Worm (Caenorhabditis elegans) whole organism, L2 larva: Measurements from ENCODE around the gene Y69A2AR.18.

Experiments
- C34F6.9 ChIP-seq: fragments of 150-350 bp; optimal IDR thresholded peaks from 2 replicates; lab custom pipeline; 2014; ENCODE audit warnings: missing biosample characterization, missing genetic modification characterization
- F13H6.1 ChIP-seq: sonication (generic microtip); optimal IDR thresholded peaks from 2 replicates; lab custom pipeline; 2016; ENCODE audit warnings: missing genetic modification characterization, missing compliant biosample characterization
- Y55F3AM.14 ChIP-seq: fragments of 200-800 bp; sonication (Bioruptor generic); optimal IDR thresholded peaks from 2 replicates; lab custom pipeline; 2018; ENCODE audit warnings: mild to moderate bottlenecking, missing genetic modification characterization, missing compliant biosample characterization
- ZK546.5 ChIP-seq: sonication (generic microtip); optimal IDR thresholded peaks from 2 replicates; lab custom pipeline; 2017; ENCODE audit warnings: missing biosample characterization, missing genetic modification characterization
- alr-1 ChIP-seq: fragments of 150-350 bp; optimal IDR thresholded peaks from 2 replicates; lab custom pipeline; 2014; ENCODE audit warnings: missing biosample characterization, missing genetic modification characterization
- aly-2 ChIP-seq: fragments of 150-350 bp; optimal IDR thresholded peaks from 2 replicates; lab custom pipeline; 2014; ENCODE audit warnings: missing biosample characterization, missing genetic modification characterization
- ama-1 ChIP-seq: fragments of 150-350 bp; optimal IDR thresholded peaks from 2 replicates; lab custom pipeline; 2018; ENCODE audit warnings: inconsistent platforms
- blmp-1 ChIP-seq: sonication (generic microtip); optimal IDR thresholded peaks from 2 replicates; lab custom pipeline; 2017; ENCODE audit warnings: missing genetic modification characterization, mild to moderate bottlenecking, missing compliant biosample characterization, antibody characterized with exemption, moderate library complexity; ENCODE audit not compliant: insufficient read depth
- ceh-16 ChIP-seq: fragments of 150-350 bp; optimal IDR thresholded peaks from 2 replicates; lab custom pipeline; 2014; ENCODE audit warnings: missing biosample characterization, missing genetic modification characterization
- crh-2 ChIP-seq: sonication (generic microtip); optimal IDR thresholded peaks from 2 replicates; lab custom pipeline; 2017; ENCODE audit warnings: missing biosample characterization, missing genetic modification characterization
- dmd-4 ChIP-seq: sonication (generic microtip); optimal IDR thresholded peaks from 2 replicates; lab custom pipeline; 2017; ENCODE audit warnings: missing biosample characterization, missing genetic modification characterization
- elt-1 ChIP-seq: fragments of 150-350 bp; optimal IDR thresholded peaks from 2 replicates; lab custom pipeline; 2014; ENCODE audit warnings: missing biosample characterization, missing genetic modification characterization
- elt-3 ChIP-seq: sonication (generic microtip); optimal IDR thresholded peaks from 2 replicates; lab custom pipeline; 2017; ENCODE audit warnings: missing biosample characterization, missing genetic modification characterization
- fos-1 ChIP-seq: fragments of 150-350 bp; optimal IDR thresholded peaks from 2 replicates; lab custom pipeline; 2014; ENCODE audit warnings: missing biosample characterization, missing genetic modification characterization
- gmeb-1 ChIP-seq: fragments of 150-350 bp; optimal IDR thresholded peaks from 2 replicates; lab custom pipeline; 2014; ENCODE audit warnings: missing biosample characterization, missing genetic modification characterization
- lin-11 ChIP-seq: fragments of 150-350 bp; sonication (generic microtip); optimal IDR thresholded peaks from 2 replicates; lab custom pipeline; 2014; ENCODE audit warnings: missing biosample characterization, missing genetic modification characterization, inconsistent platforms, mixed read lengths
- lin-13 ChIP-seq: fragments of 150-350 bp; optimal IDR thresholded peaks from 2 replicates; lab custom pipeline; 2014; ENCODE audit warnings: missing biosample characterization, missing genetic modification reagents, missing genetic modification characterization
- lin-39 ChIP-seq: fragments of 150-350 bp; optimal IDR thresholded peaks from 2 replicates; lab custom pipeline; 2014; ENCODE audit warnings: missing biosample characterization, missing genetic modification reagents, missing genetic modification characterization
- lsy-2 ChIP-seq, 2 experiments: fragments of 150-350 bp in 1 of 2; sonication (generic microtip) in 1 of 2; optimal IDR thresholded peaks; 2 replicates each; lab custom pipeline; 2014 to 2017; ENCODE audit warnings: missing biosample characterization in 2 of 2, missing genetic modification characterization in 2 of 2
- mab-5 ChIP-seq: fragments of 150-350 bp; optimal IDR thresholded peaks from 2 replicates; lab custom pipeline; 2014; ENCODE audit warnings: missing biosample characterization, missing genetic modification characterization
- mbf-1 ChIP-seq: sonication (generic microtip); optimal IDR thresholded peaks from 2 replicates; lab custom pipeline; 2017; ENCODE audit warnings: missing biosample characterization, missing genetic modification characterization
- nhr-10 ChIP-seq: sonication (generic microtip); optimal IDR thresholded peaks from 2 replicates; lab custom pipeline; 2017; ENCODE audit warnings: missing biosample characterization, missing genetic modification characterization
- nhr-11 ChIP-seq: fragments of 150-350 bp; optimal IDR thresholded peaks from 2 replicates; lab custom pipeline; 2014; ENCODE audit warnings: missing biosample characterization, missing genetic modification characterization
- nhr-12 ChIP-seq: fragments of 150-350 bp; optimal IDR thresholded peaks from 2 replicates; lab custom pipeline; 2014; ENCODE audit warnings: missing biosample characterization, missing genetic modification characterization
- nhr-129 ChIP-seq: fragments of 150-350 bp; optimal IDR thresholded peaks from 2 replicates; lab custom pipeline; 2014; ENCODE audit warnings: missing biosample characterization, missing genetic modification characterization
- nhr-23 ChIP-seq: fragments of 150-350 bp; optimal IDR thresholded peaks from 2 replicates; lab custom pipeline; 2014; ENCODE audit warnings: missing biosample characterization, missing genetic modification reagents, missing genetic modification characterization
- nhr-6 ChIP-seq: fragments of 150-350 bp; optimal IDR thresholded peaks from 2 replicates; lab custom pipeline; 2014; ENCODE audit warnings: missing biosample characterization, missing genetic modification characterization
- nhr-77 ChIP-seq: fragments of 150-350 bp; optimal IDR thresholded peaks from 2 replicates; lab custom pipeline; 2014; ENCODE audit warnings: missing biosample characterization, missing genetic modification characterization
- peb-1 ChIP-seq: fragments of 150-350 bp; optimal IDR thresholded peaks from 2 replicates; lab custom pipeline; 2014; ENCODE audit warnings: missing biosample characterization, missing genetic modification characterization
- skn-1 ChIP-seq: sonication (generic microtip); optimal IDR thresholded peaks from 2 replicates; lab custom pipeline; 2017; ENCODE audit warnings: missing biosample characterization, missing genetic modification characterization
- sma-3 ChIP-seq: sonication (generic microtip); optimal IDR thresholded peaks from 2 replicates; lab custom pipeline; 2016; ENCODE audit warnings: missing genetic modification reagents, missing genetic modification characterization, missing compliant biosample characterization
- sma-9 ChIP-seq, 2 experiments: fragments of 150-350 bp in 1 of 2; sonication (generic microtip) in 1 of 2; optimal IDR thresholded peaks; 2 replicates each; lab custom pipeline; 2014 to 2016; ENCODE audit warnings: missing genetic modification characterization in 2 of 2, mild to moderate bottlenecking in 1 of 2, missing biosample characterization in 1 of 2, missing compliant biosample characterization in 1 of 2, missing genetic modification reagents in 1 of 2, moderate library complexity in 1 of 2
- snpc-4 ChIP-seq: fragments of 150-350 bp; optimal IDR thresholded peaks from 2 replicates; lab custom pipeline; 2014; ENCODE audit warnings: missing biosample characterization, missing genetic modification characterization
- unc-39 ChIP-seq: fragments of 150-350 bp; optimal IDR thresholded peaks from 2 replicates; lab custom pipeline; 2014; ENCODE audit warnings: missing biosample characterization, missing genetic modification characterization
- unc-55 ChIP-seq: fragments of 150-350 bp; sonication (generic microtip); optimal IDR thresholded peaks from 3 replicates; lab custom pipeline; 2014; ENCODE audit warnings: missing biosample characterization, missing genetic modification reagents, missing genetic modification characterization
- zag-1 ChIP-seq: fragments of 150-350 bp; optimal IDR thresholded peaks from 2 replicates; lab custom pipeline; 2014; ENCODE audit warnings: missing biosample characterization, missing genetic modification characterization
- ztf-1 ChIP-seq: fragments of 200-800 bp; sonication (Bioruptor generic); conservative IDR thresholded peaks from 2 replicates; pipeline ENCODE4 v1.3.6; 2022; ENCODE audit warnings: missing genetic modification characterization, missing compliant biosample characterization
- ztf-11 ChIP-seq: sonication (generic microtip); optimal IDR thresholded peaks from 2 replicates; lab custom pipeline; 2017; ENCODE audit warnings: missing biosample characterization, missing genetic modification characterization
- ztf-4 ChIP-seq: fragments of 150-350 bp; optimal IDR thresholded peaks from 2 replicates; lab custom pipeline; 2014; ENCODE audit warnings: missing biosample characterization, missing genetic modification characterization

The Y69A2AR.18 gene

DNA sequence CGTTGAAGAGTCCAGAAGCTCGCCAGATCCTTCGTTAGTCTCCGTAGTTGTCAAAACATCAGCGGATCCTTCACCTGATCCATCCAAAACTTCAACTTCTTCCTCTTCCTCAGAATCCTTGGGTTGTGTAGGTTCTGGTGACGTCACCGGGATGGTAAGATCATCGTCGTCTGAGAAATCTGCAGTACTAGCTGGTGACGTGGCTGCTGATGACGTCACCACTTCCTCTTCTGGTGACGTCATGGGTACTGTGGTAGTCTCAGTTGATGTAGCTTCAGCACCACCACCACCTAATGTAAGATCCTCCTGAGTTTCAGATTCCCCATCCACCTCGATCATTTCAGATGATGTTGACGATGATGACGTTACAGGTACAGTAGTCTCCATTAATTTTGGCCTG, 34.1 kb upstream of the Y69A2AR.18 start:
- TF ChIP-seq lin-39 (tag; lab: Kevin White, UChicago) (no peak), nhr-23 (tag; lab: Kevin White, UChicago) (no peak), zag-1 (tag; lab: Kevin White, UChicago) (no peak), aly-2 (tag; lab: Kevin White, UChicago) (no peak), ztf-1 (no peak), ZK546.5 (tag; lab: Kevin White, UChicago) (no peak), ceh-16 (tag; lab: Kevin White, UChicago) (no peak), lin-11 (no peak), sma-9 (GFP tag; optimal IDR thresholded peaks at IDR 0.05; lab: Kevin White, UChicago) (no peak), sma-9 (tag; optimal IDR thresholded peaks at IDR 0.05; lab: Kevin White, UChicago) (no peak), skn-1 (tag; lab: Kevin White, UChicago) (no peak), alr-1 (tag; lab: Kevin White, UChicago) (no peak), unc-55 (GFP tag; lab: Kevin White, UChicago) (no peak), Y55F3AM.14 (no peak), F13H6.1 (no peak), lsy-2 (tag; optimal IDR thresholded peaks at IDR 0.05; lab: Kevin White, UChicago) (no peak), peb-1 (no peak), elt-3 (no peak), ztf-11 (tag; lab: Kevin White, UChicago) (no peak), crh-2 (tag; lab: Kevin White, UChicago) (no peak), unc-39 (tag; lab: Kevin White, UChicago) (no peak)

ce11 chrIV:2463311-2463710, 32.2 kb upstream of the Y69A2AR.18 start, which contains the start of gene cdh-10:
Gene cdh-10 (minus strand): TSS chrIV:2463369.
- TF ChIP-seq skn-1 (tag; lab: Kevin White, UChicago) (no peak), nhr-129 (tag; lab: Kevin White, UChicago) (no peak), lin-13 (GFP tag; lab: Kevin White, UChicago) (no peak), crh-2 (tag; lab: Kevin White, UChicago) (no peak), mbf-1 (tag; lab: Kevin White, UChicago) (no peak), blmp-1 (no peak), nhr-12 (tag; lab: Kevin White, UChicago) (no peak), nhr-11 (tag; lab: Kevin White, UChicago) (no peak), Y55F3AM.14 (no peak), alr-1 (tag; lab: Kevin White, UChicago) (no peak), fos-1 (tag; lab: Kevin White, UChicago) (no peak), nhr-6 (tag; lab: Kevin White, UChicago) (no peak), elt-1 (tag; lab: Kevin White, UChicago) (no peak), ceh-16 (tag; lab: Kevin White, UChicago) (no peak), nhr-77 (no peak), snpc-4 (tag; lab: Kevin White, UChicago) (no peak), C34F6.9 (tag; lab: Kevin White, UChicago) (no peak), ama-1 (lab: Kevin White, UChicago) (no peak), dmd-4 (tag; lab: Kevin White, UChicago) (no peak), sma-3 (GFP tag; lab: Kevin White, UChicago) (no peak)

DNA sequence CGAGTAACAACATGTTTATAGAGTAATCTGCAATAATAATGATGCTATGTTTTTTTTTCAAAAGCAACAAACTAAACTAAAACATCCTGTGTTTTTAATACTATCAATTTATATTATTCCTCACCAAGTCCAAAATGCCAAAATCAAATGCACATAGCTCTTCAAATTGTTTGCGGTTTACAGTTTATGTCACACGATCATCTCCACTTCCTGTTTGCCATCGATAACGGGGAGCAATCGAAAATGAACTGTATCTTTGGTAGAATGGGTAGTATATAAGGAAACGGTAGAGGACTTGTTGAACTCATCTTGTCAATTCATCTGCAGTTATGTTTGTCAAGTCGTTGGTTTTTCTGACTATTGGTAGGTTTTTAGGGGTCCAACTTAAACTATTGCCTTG, 31.4 kb upstream of the Y69A2AR.18 start, which contains the start of gene ilys-3:
TSS of gene ilys-3 (plus strand) at position 301 of the 400 bp plus-strand sequence.
- no peak for TF ChIP-seq ceh-16 (tag; lab: Kevin White, UChicago)
- TF ChIP-seq nhr-6 (tag; lab: Kevin White, UChicago) = no peak
- no peak for TF ChIP-seq snpc-4 (tag; lab: Kevin White, UChicago)
- TF ChIP-seq C34F6.9 (tag; lab: Kevin White, UChicago) = no peak
- TF ChIP-seq mab-5 (tag; lab: Kevin White, UChicago) = no peak
- no peak for TF ChIP-seq nhr-10

DNA sequence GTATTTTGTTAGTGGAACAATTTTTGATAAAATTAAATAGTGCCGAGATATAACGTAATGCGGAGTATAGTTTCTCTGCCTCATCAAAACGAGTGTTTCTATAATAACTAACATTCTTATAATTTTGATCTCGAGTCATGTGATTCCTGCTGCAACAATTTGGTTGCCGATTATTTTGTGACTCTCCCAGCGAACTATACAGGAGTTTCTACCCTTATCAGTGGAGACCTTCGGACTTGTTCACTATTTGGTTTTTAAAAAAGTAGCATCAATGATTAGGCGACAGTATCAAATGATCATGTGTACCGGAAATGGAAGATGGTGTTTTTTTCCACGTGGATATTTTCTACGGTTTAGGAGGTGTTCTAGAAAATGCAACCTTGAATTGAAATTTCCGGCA, 29.3 kb upstream of the Y69A2AR.18 start:
- peak; percentile 19 for TF ChIP-seq fos-1 (tag; lab: Kevin White, UChicago)
- peak; percentile 31 for TF ChIP-seq sma-9 (GFP tag; optimal IDR thresholded peaks at IDR 0.05; lab: Kevin White, UChicago)
- TF ChIP-seq sma-9 (tag; optimal IDR thresholded peaks at IDR 0.05; lab: Kevin White, UChicago) = no peak
- TF ChIP-seq F13H6.1 = no peak
- no peak for TF ChIP-seq ztf-4 (tag; lab: Kevin White, UChicago)
- no peak for TF ChIP-seq blmp-1
- no peak for TF ChIP-seq nhr-12 (tag; lab: Kevin White, UChicago)
- TF ChIP-seq skn-1 (tag; lab: Kevin White, UChicago) = no peak
- TF ChIP-seq snpc-4 (tag; lab: Kevin White, UChicago) = no peak
- peak; percentile 14 for TF ChIP-seq gmeb-1 (tag; lab: Kevin White, UChicago)
- no peak for TF ChIP-seq nhr-6 (tag; lab: Kevin White, UChicago)
- no peak for TF ChIP-seq ztf-1
